Fruit fly (Drosophila melanogaster) whole organism, embryonic: ENCODE measurements around the gene CG8925.

Source experiments
- Aef1 ChIP-seq: fragments of 200-800 bp; sonication (Bioruptor generic); IDR thresholded peaks from 3 replicates; pipeline ENCODE4 v1.3.6; 2022; ENCODE audit warnings: missing biosample characterization, missing genetic modification characterization
- CG10543 ChIP-seq: fragments of 200-800 bp; sonication (Bioruptor generic); optimal IDR thresholded peaks from 3 replicates; lab custom pipeline; 2017; ENCODE audit warnings: missing biosample characterization, mild to moderate bottlenecking, missing genetic modification characterization, moderate library complexity
- CG10959 ChIP-seq: fragments of 200-800 bp; sonication (Bioruptor generic); IDR thresholded peaks from 2 replicates; pipeline ENCODE4 v1.3.6; 2022; ENCODE audit warnings: missing biosample characterization, missing genetic modification characterization
- CG11398 ChIP-seq: fragments of 200-800 bp; sonication (Bioruptor generic); optimal IDR thresholded peaks from 2 replicates; lab custom pipeline; 2016; ENCODE audit warnings: missing biosample characterization, missing genetic modification characterization
- CG12071 ChIP-seq: fragments of 200-800 bp; sonication (Bioruptor generic); optimal IDR thresholded peaks from 3 replicates; lab custom pipeline; 2018; ENCODE audit warnings: missing biosample characterization, mild to moderate bottlenecking, missing genetic modification characterization
- CG14014 ChIP-seq: fragments of 200-800 bp; sonication (Bioruptor generic); IDR thresholded peaks from 2 replicates; pipeline ENCODE4 v1.3.6; 2022; ENCODE audit warnings: missing biosample characterization, missing genetic modification characterization
- CG14860 ChIP-seq: fragments of 200-800 bp; sonication (Bioruptor generic); IDR thresholded peaks from 3 replicates; pipeline ENCODE4 v1.3.6; 2022; ENCODE audit warnings: missing biosample characterization, missing genetic modification characterization; ENCODE audit not compliant: partially characterized antibody
- CG15514 ChIP-seq: fragments of 200-800 bp; sonication (Bioruptor generic); optimal IDR thresholded peaks from 3 replicates; lab custom pipeline; 2017; ENCODE audit warnings: missing biosample characterization, missing genetic modification characterization, mild to moderate bottlenecking, moderate library complexity, missing genetic modification reagents
- CG30403 ChIP-seq: fragments of 200-800 bp; sonication (Bioruptor generic); optimal IDR thresholded peaks from 3 replicates; lab custom pipeline; 2016; ENCODE audit warnings: missing biosample characterization, missing genetic modification characterization
- CG31224 ChIP-seq: fragments of 200-800 bp; sonication (Bioruptor generic); IDR thresholded peaks from 2 replicates; pipeline ENCODE4 v1.3.6; 2022; ENCODE audit warnings: missing biosample characterization, missing genetic modification characterization
- CG3995 ChIP-seq: fragments of 200-800 bp; sonication (Bioruptor generic); optimal IDR thresholded peaks from 3 replicates; lab custom pipeline; 2016; ENCODE audit warnings: missing biosample characterization, missing genetic modification characterization
- CG4360 ChIP-seq: fragments of 200-800 bp; sonication (Bioruptor generic); IDR thresholded peaks from 2 replicates; pipeline ENCODE4 v1.3.6; 2022; ENCODE audit warnings: missing biosample characterization, missing genetic modification characterization
- CG5953 ChIP-seq: fragments of 200-800 bp; sonication (Bioruptor generic); IDR thresholded peaks from 2 replicates; pipeline ENCODE4 v1.3.6; 2022; ENCODE audit warnings: missing biosample characterization, missing genetic modification characterization
- CG6813 ChIP-seq: fragments of 200-800 bp; sonication (Bioruptor generic); optimal IDR thresholded peaks from 2 replicates; lab custom pipeline; 2017; ENCODE audit warnings: missing biosample characterization, missing genetic modification characterization, mild to moderate bottlenecking, moderate library complexity, missing genetic modification reagents
- CG7928 ChIP-seq: fragments of 200-800 bp; sonication (Bioruptor generic); optimal IDR thresholded peaks from 2 replicates; lab custom pipeline; 2017; ENCODE audit warnings: missing biosample characterization, mild to moderate bottlenecking, missing genetic modification characterization
- CG8924 ChIP-seq: fragments of 200-800 bp; optimal IDR thresholded peaks from 3 replicates; lab custom pipeline; 2019; ENCODE audit warnings: missing biosample characterization, mild to moderate bottlenecking, missing genetic modification characterization, moderate library complexity
- CkIIα-i1 ChIP-seq: fragments of 200-800 bp; sonication (Bioruptor generic); IDR thresholded peaks from 2 replicates; pipeline ENCODE4 v1.3.6; 2022; ENCODE audit warnings: missing biosample characterization, missing genetic modification characterization
- CoRest ChIP-seq: fragments of 200-800 bp; sonication (Bioruptor generic); optimal IDR thresholded peaks from 3 replicates; lab custom pipeline; 2018; ENCODE audit warnings: missing biosample characterization, mild to moderate bottlenecking, missing genetic modification characterization, moderate library complexity
- D ChIP-seq, 2 experiments: fragments of 200-800 bp in 1 of 2; fragments of >200 bp in 1 of 2; sonication (Bioruptor generic) in 1 of 2; optimal IDR thresholded peaks; 2 replicates in 1 of 2; 3 replicates in 1 of 2; lab custom pipeline; 2017; ENCODE audit warnings: mild to moderate bottlenecking in 1 of 2, missing biosample characterization in 1 of 2, missing genetic modification characterization in 1 of 2, missing genetic modification reagents in 1 of 2
- Dp ChIP-seq: fragments of 200-800 bp; sonication (Bioruptor generic); optimal IDR thresholded peaks from 2 replicates; lab custom pipeline; 2018; ENCODE audit warnings: missing biosample characterization, mild to moderate bottlenecking, missing genetic modification characterization, moderate library complexity
- ERR ChIP-seq: fragments of 200-800 bp; sonication (Bioruptor generic); optimal IDR thresholded peaks from 2 replicates; lab custom pipeline; 2016; ENCODE audit warnings: missing biosample characterization, missing genetic modification characterization
- Eip74EF ChIP-seq, 2 experiments: fragments of 200-800 bp in 1 of 2; fragments of >200 bp in 1 of 2; sonication (Bioruptor generic) in 1 of 2; optimal IDR thresholded peaks; 2 replicates each; lab custom pipeline; 2017 to 2019; ENCODE audit warnings: missing biosample characterization in 2 of 2, missing genetic modification characterization in 2 of 2, mild to moderate bottlenecking in 1 of 2, moderate library complexity in 1 of 2
- Fer1 ChIP-seq: fragments of 200-800 bp; sonication (Bioruptor generic); optimal IDR thresholded peaks from 2 replicates; lab custom pipeline; 2017; ENCODE audit warnings: missing biosample characterization, mild to moderate bottlenecking, missing genetic modification characterization
- Hmr ChIP-seq: fragments of 200-800 bp; sonication (Bioruptor generic); optimal IDR thresholded peaks from 3 replicates; lab custom pipeline; 2017; ENCODE audit warnings: mild to moderate bottlenecking, missing biosample characterization, missing genetic modification reagents, missing genetic modification characterization
- Hr78 ChIP-seq, 2 experiments: fragments of 200-800 bp in 1 of 2; fragments of >200 bp in 1 of 2; sonication (Bioruptor generic) in 1 of 2; optimal IDR thresholded peaks; 2 replicates each; lab custom pipeline; 2017 to 2019; ENCODE audit warnings: missing biosample characterization in 2 of 2, missing genetic modification characterization in 2 of 2, mild to moderate bottlenecking in 1 of 2, moderate library complexity in 1 of 2
- Opbp ChIP-seq: fragments of 200-800 bp; sonication (Bioruptor generic); IDR thresholded peaks from 3 replicates; pipeline ENCODE4 v1.3.6; 2022; ENCODE audit warnings: missing biosample characterization, missing genetic modification characterization; ENCODE audit not compliant: partially characterized antibody
- Stat92E ChIP-seq, 3 experiments: fragments of >200 bp in 2 of 3; fragments of 200-800 bp in 1 of 3; sonication (Bioruptor generic) in 1 of 3; optimal IDR thresholded peaks; 2 replicates each; lab custom pipeline; 2017 to 2019; ENCODE audit warnings: missing biosample characterization in 3 of 3, missing genetic modification characterization in 3 of 3, mild to moderate bottlenecking in 1 of 3, moderate library complexity in 1 of 3
- YL-1 ChIP-seq: fragments of 200-800 bp; sonication (Bioruptor generic); optimal IDR thresholded peaks from 3 replicates; lab custom pipeline; 2017; ENCODE audit warnings: missing biosample characterization, mild to moderate bottlenecking, missing genetic modification characterization
- chm ChIP-seq: fragments of 200-800 bp; sonication (Bioruptor generic); IDR thresholded peaks from 2 replicates; pipeline ENCODE4 v1.3.6; 2022; ENCODE audit warnings: missing biosample characterization, missing genetic modification characterization
- crp ChIP-seq, 2 experiments: fragments of 200-800 bp; sonication (Bioruptor generic); optimal IDR thresholded peaks; 2 replicates in 1 of 2; 3 replicates in 1 of 2; lab custom pipeline; 2017; ENCODE audit warnings: missing biosample characterization in 2 of 2, missing genetic modification characterization in 2 of 2, mild to moderate bottlenecking in 1 of 2, moderate library complexity in 1 of 2
- fd102C ChIP-seq: fragments of 200-800 bp; sonication (Bioruptor generic); optimal IDR thresholded peaks from 2 replicates; lab custom pipeline; 2018; ENCODE audit warnings: missing biosample characterization, mild to moderate bottlenecking, missing genetic modification characterization, moderate library complexity
- fru ChIP-seq: fragments of >200 bp; optimal IDR thresholded peaks from 2 replicates; lab custom pipeline; 2017
- ftz-f1 ChIP-seq: fragments of 200-800 bp; sonication (Bioruptor generic); optimal IDR thresholded peaks from 2 replicates; lab custom pipeline; 2016; ENCODE audit warnings: missing biosample characterization, missing genetic modification characterization
- h ChIP-seq: fragments of >200 bp; optimal IDR thresholded peaks from 2 replicates; lab custom pipeline; 2017
- ind ChIP-seq: fragments of 200-800 bp; sonication (Bioruptor generic); optimal IDR thresholded peaks from 3 replicates; lab custom pipeline; 2016; ENCODE audit warnings: missing biosample characterization, missing genetic modification characterization
- kah ChIP-seq: fragments of 200-800 bp; sonication (Bioruptor generic); optimal IDR thresholded peaks from 2 replicates; lab custom pipeline; 2018; ENCODE audit warnings: missing biosample characterization, mild to moderate bottlenecking, missing genetic modification characterization
- kni ChIP-seq: fragments of 200-800 bp; sonication (Bioruptor generic); optimal IDR thresholded peaks from 3 replicates; lab custom pipeline; 2017; ENCODE audit warnings: mild to moderate bottlenecking, missing biosample characterization, missing genetic modification reagents, missing genetic modification characterization
- lab ChIP-seq: fragments of 200-800 bp; sonication (Bioruptor generic); optimal IDR thresholded peaks from 3 replicates; lab custom pipeline; 2017; ENCODE audit warnings: missing biosample characterization, missing genetic modification characterization, mild to moderate bottlenecking, moderate library complexity, missing genetic modification reagents
- nerfin-1 ChIP-seq: fragments of 200-800 bp; sonication (Bioruptor generic); optimal IDR thresholded peaks from 3 replicates; lab custom pipeline; 2019; ENCODE audit warnings: missing biosample characterization, mild to moderate bottlenecking, missing genetic modification characterization, moderate library complexity
- pho ChIP-seq: fragments of 200-800 bp; sonication (Bioruptor generic); optimal IDR thresholded peaks from 2 replicates; lab custom pipeline; 2016; ENCODE audit warnings: missing biosample characterization, missing genetic modification characterization
- repo ChIP-seq: fragments of 200-800 bp; sonication (Bioruptor generic); optimal IDR thresholded peaks from 2 replicates; lab custom pipeline; 2016; ENCODE audit warnings: missing biosample characterization, missing genetic modification characterization
- sens ChIP-seq: fragments of 200-800 bp; sonication (Bioruptor generic); peaks from one replicate; lab custom pipeline; 2016; ENCODE audit warnings: missing biosample characterization, missing genetic modification characterization
- seq ChIP-seq: fragments of 200-800 bp; sonication (Bioruptor generic); IDR thresholded peaks from 2 replicates; pipeline ENCODE4 v1.3.6; 2022; ENCODE audit warnings: missing biosample characterization, missing genetic modification characterization
- sob ChIP-seq: fragments of 200-800 bp; sonication (Bioruptor generic); IDR thresholded peaks from 2 replicates; pipeline ENCODE4 v1.3.6; 2022; ENCODE audit warnings: missing biosample characterization, missing genetic modification characterization
- tap ChIP-seq: fragments of 200-800 bp; optimal IDR thresholded peaks from 3 replicates; lab custom pipeline; 2019; ENCODE audit warnings: missing biosample characterization, mild to moderate bottlenecking, missing genetic modification characterization, moderate library complexity
- tin ChIP-seq: fragments of 200-800 bp; sonication (Bioruptor generic); optimal IDR thresholded peaks from 3 replicates; lab custom pipeline; 2016; ENCODE audit warnings: missing biosample characterization, missing genetic modification characterization
- tll ChIP-seq, 2 experiments: fragments of 200-800 bp in 1 of 2; fragments of >200 bp in 1 of 2; sonication (Bioruptor generic) in 1 of 2; optimal IDR thresholded peaks; 2 replicates each; lab custom pipeline; 2017 to 2019; ENCODE audit warnings: missing biosample characterization in 2 of 2, missing genetic modification characterization in 2 of 2, mild to moderate bottlenecking in 1 of 2, moderate library complexity in 1 of 2
- zen ChIP-seq: fragments of 200-800 bp; sonication (Bioruptor generic); optimal IDR thresholded peaks from 3 replicates; lab custom pipeline; 2018; ENCODE audit warnings: missing biosample characterization, mild to moderate bottlenecking, missing genetic modification characterization, moderate library complexity

Gene CG8925

DNA sequence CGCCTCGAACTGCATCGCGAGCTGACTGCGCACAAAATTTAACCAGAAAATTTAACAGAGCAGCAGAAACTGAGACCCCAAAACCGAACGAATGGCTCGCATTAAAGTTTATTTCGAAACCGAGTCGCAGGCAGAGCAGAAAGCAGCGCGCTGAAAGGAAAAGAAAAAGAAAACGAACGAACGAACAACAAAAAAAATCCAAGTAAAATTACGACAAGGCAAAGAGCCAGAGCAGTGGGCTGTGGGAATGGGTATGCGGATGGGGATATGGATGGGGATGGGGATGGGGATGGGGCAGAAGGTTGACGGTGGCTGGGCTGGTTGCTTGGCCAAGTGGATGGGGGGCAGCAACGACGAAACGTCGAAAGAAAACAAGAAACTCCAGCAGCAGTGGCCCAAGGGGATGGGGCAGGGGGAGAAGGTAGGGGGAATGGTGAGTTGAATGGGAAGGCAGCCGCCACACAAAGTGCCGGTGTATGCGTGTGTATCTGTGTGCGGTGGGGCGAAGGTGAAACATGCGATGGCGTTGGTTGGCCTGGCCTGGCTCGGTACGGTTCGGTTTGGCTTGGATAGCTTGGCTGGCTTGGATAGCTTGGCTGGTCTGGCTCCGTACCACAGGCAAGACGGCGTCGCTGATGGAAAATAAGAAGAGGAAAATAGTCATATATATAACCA, 36.5 kb downstream of the CG8925 start (continued):
- TF ChIP-seq CG30403 (GFP tag; lab: Kevin White, UChicago) (no peak), Fer1 (GFP tag; lab: Kevin White, UChicago) (peak; percentile 49), CG7928 (no peak), zen (tag; lab: Kevin White, UChicago) (no peak), CG12071 (GFP tag; lab: Kevin White, UChicago) (peak; percentile 4), chm (peak; percentile 57), CkIIα-i1 (no peak), CG15514 (peak; percentile 17), CG4360 (peak; percentile 43; the same call in 1 of the 2 replicates), CG10543 (peak; percentile 99), CG8924 (no peak), Eip74EF (GFP tag; optimal IDR thresholded peaks at IDR 0.05; lab: Kevin White, UChicago) (peak in 1 of 2 experiments; percentile 68), ftz-f1 (no peak), Opbp (GFP tag; lab: Robert Waterston, UW) (peak; percentile 7; the same call in 1 of the 3 replicates), CG11398 (GFP tag; lab: Kevin White, UChicago) (no peak), pho (GFP tag; lab: Kevin White, UChicago) (no peak), Dp (GFP tag; lab: Kevin White, UChicago) (no peak), ERR (GFP tag; lab: Kevin White, UChicago) (no peak), lab (GFP tag; lab: Kevin White, UChicago) (peak; percentile 60), fru (no peak), kni (GFP tag; lab: Kevin White, UChicago) (peak; percentile 98), YL-1 (no peak), ind (GFP tag; lab: Kevin White, UChicago) (no peak), nerfin-1 (tag; lab: Kevin White, UChicago) (no peak), Aef1 (GFP tag; lab: Robert Waterston, UW) (no peak), CG5953 (GFP tag; lab: Robert Waterston, UW) (no peak), seq (GFP tag; lab: Robert Waterston, UW) (no peak), crp (GFP tag; optimal IDR thresholded peaks at IDR 0.05; lab: Kevin White, UChicago) (no peak), CoRest (tag; lab: Kevin White, UChicago) (peak; percentile 24), tin (no peak), sob (GFP tag; lab: Robert Waterston, UW) (peak; percentile 56; the same call in 1 of the 2 replicates), Stat92E (GFP tag; optimal IDR thresholded peaks at IDR 0.05; lab: Kevin White, UChicago) (peak in 1 of 3 experiments; percentile 20), CG14860 (GFP tag; lab: Robert Waterston, UW) (0 out of 3 replicates have a peak, but pooled peaks have one; percentile 12), CG3995 (GFP tag; lab: Kevin White, UChicago) (no peak), tap (tag; lab: Kevin White, UChicago) (no peak), CG6813 (GFP tag; lab: Kevin White, UChicago) (peak; percentile 28), Hr78 (GFP tag; optimal IDR thresholded peaks at IDR 0.05; lab: Kevin White, UChicago) (peak in 1 of 2 experiments; percentile 95), fd102C (no peak), Hmr (peak; percentile 59), sens (GFP tag; lab: Kevin White, UChicago) (no peak), tll (GFP tag; optimal IDR thresholded peaks at IDR 0.05; lab: Kevin White, UChicago) (no peak), h (lab: Kevin White, UChicago) (no peak), CG14014 (GFP tag; lab: Robert Waterston, UW) (peak; percentile 33; the same call in 1 of the 2 replicates), D (optimal IDR thresholded peaks at IDR 0.05; lab: Kevin White, UChicago) (no peak), D (GFP tag; optimal IDR thresholded peaks at IDR 0.05; lab: Kevin White, UChicago) (no peak), CG31224 (peak; percentile 91), kah (GFP tag; lab: Kevin White, UChicago) (peak; percentile 46), CG10959 (no peak), repo (no peak)
